Worm (Caenorhabditis elegans) whole organism, early embryonic: ENCODE measurements around the gene Y54F10BM.6.

Source experiments
- B0310.2 ChIP-seq: sonication (generic microtip); optimal IDR thresholded peaks from 2 replicates; lab custom pipeline; 2016; ENCODE audit warnings: mild to moderate bottlenecking, missing genetic modification characterization, missing compliant biosample characterization
- F13C5.2 ChIP-seq: sonication (generic microtip); optimal IDR thresholded peaks from 2 replicates; lab custom pipeline; 2017; ENCODE audit warnings: mild to moderate bottlenecking, missing genetic modification characterization, inconsistent platforms, missing compliant biosample characterization
- aly-1 ChIP-seq: sonication (generic microtip); optimal IDR thresholded peaks from 2 replicates; lab custom pipeline; 2016; ENCODE audit warnings: missing genetic modification characterization, missing compliant biosample characterization
- ama-1 ChIP-seq: fragments of 150-350 bp; optimal IDR thresholded peaks from 2 replicates; lab custom pipeline; 2014
- ceh-13 ChIP-seq: fragments of 200-800 bp; sonication (Bioruptor generic); optimal IDR thresholded peaks from 2 replicates; lab custom pipeline; 2018; ENCODE audit warnings: mild to moderate bottlenecking, missing genetic modification characterization, missing compliant biosample characterization
- ceh-36 ChIP-seq: sonication (generic microtip); optimal IDR thresholded peaks from 2 replicates; lab custom pipeline; 2016; ENCODE audit warnings: missing genetic modification characterization, inconsistent platforms, missing compliant biosample characterization
- ets-7 ChIP-seq: sonication (generic microtip); optimal IDR thresholded peaks from 2 replicates; lab custom pipeline; 2016; ENCODE audit warnings: missing genotype, missing genetic modification characterization, missing compliant biosample characterization
- flt-1 ChIP-seq: fragments of 200-800 bp; sonication (Bioruptor generic); IDR thresholded peaks from 2 replicates; pipeline ENCODE4 v1.3.6; 2022; ENCODE audit warnings: missing genetic modification characterization, missing compliant biosample characterization
- hmbx-1 ChIP-seq: sonication (generic microtip); optimal IDR thresholded peaks from 2 replicates; lab custom pipeline; 2016; ENCODE audit warnings: mild to moderate bottlenecking, missing genetic modification characterization, missing compliant biosample characterization
- hmg-4 ChIP-seq: fragments of 200-800 bp; sonication (Bioruptor generic); optimal IDR thresholded peaks from 2 replicates; lab custom pipeline; 2018; ENCODE audit warnings: mild to moderate bottlenecking, missing genetic modification characterization, missing compliant biosample characterization
- hnd-1 ChIP-seq: sonication (generic microtip); optimal IDR thresholded peaks from 2 replicates; lab custom pipeline; 2016; ENCODE audit warnings: missing genetic modification characterization, missing compliant biosample characterization
- pes-1 ChIP-seq: fragments of 200-800 bp; sonication (Bioruptor generic); IDR thresholded peaks from 2 replicates; pipeline ENCODE4 v1.3.6; 2022; ENCODE audit warnings: missing genetic modification reagents, missing genetic modification characterization, missing compliant biosample characterization
- scrt-1 ChIP-seq: fragments of 200-800 bp; sonication (Bioruptor generic); IDR thresholded peaks from 2 replicates; pipeline ENCODE4 v1.3.6; 2022; ENCODE audit warnings: missing genetic modification characterization, missing compliant biosample characterization
- sea-1 ChIP-seq: fragments of 200-800 bp; sonication (Bioruptor generic); conservative IDR thresholded peaks from 2 replicates; pipeline ENCODE4 v1.3.6; 2022; ENCODE audit warnings: missing genetic modification characterization, missing compliant biosample characterization
- tbx-11 ChIP-seq: fragments of 200-800 bp; sonication (Bioruptor generic); IDR thresholded peaks from 2 replicates; pipeline ENCODE4 v1.3.6; 2022; ENCODE audit warnings: missing genetic modification characterization, missing compliant biosample characterization
- tbx-37 ChIP-seq: fragments of 200-800 bp; sonication (Bioruptor generic); conservative IDR thresholded peaks from 2 replicates; pipeline ENCODE4 v1.3.6; 2022; ENCODE audit warnings: missing genetic modification reagents, missing genetic modification characterization, missing compliant biosample characterization
- tra-4 ChIP-seq: sonication (generic microtip); optimal IDR thresholded peaks from 2 replicates; lab custom pipeline; 2017; ENCODE audit warnings: missing genetic modification characterization, missing compliant biosample characterization

The Y54F10BM.6 gene

ce11 chrIII:2234192-2234934, 28.7 kb upstream of the Y54F10BM.6 start, which contains the start of gene C39B5.2:
Gene C39B5.2 (plus strand): TSS chrIII:2234884.
- TF ChIP-seq sea-1 (GFP tag; lab: Robert Waterston, UW) (0 out of 2 replicates have a peak, but pooled peaks have one; percentile 56), ceh-36 (peak; percentile 14), ceh-13 (GFP tag; lab: Kevin White, UChicago) (no peak), ama-1 (no peak)

DNA sequence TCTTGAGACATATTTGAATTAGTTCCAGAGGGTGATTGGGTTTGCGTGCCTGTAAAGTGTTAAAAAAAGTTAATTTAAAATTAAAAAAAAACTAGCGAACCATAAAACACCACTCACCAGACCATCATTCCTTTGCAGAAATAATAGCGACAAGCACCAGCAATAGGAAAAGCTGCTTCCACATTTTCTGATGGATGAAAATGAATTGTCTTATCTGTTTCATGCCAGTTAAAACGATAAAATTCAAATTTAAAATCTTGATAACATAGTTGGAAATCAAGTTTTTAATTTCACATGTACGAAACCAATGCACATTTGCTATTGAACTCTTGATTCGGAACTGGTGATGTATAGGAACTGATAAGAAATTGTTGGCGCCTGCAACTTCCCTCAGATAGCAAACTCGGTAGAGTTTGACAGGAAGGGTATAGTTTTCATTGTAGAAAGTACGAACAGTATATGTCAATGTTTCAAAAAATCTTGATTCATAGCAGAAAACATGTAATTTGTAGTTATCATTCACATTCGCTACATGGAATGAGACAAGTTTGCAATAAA, 23.4 kb upstream of the Y54F10BM.6 start, which contains the start of gene C39B5.10:
TSS of gene C39B5.10 (minus strand) at position 51 of the 558 bp plus-strand sequence.
- TF ChIP-seq tra-4 (tag; lab: Kevin White, UChicago) (no peak), hnd-1 (tag; lab: Kevin White, UChicago) (no peak), sea-1 (GFP tag; lab: Robert Waterston, UW) (no peak), hmbx-1 (tag; lab: Kevin White, UChicago) (no peak), pes-1 (GFP tag; lab: Robert Waterston, UW) (no peak), F13C5.2 (tag; lab: Kevin White, UChicago) (no peak), tbx-11 (no peak), scrt-1 (GFP tag; lab: Robert Waterston, UW) (no peak)

- TF ChIP-seq aly-1 (tag; lab: Kevin White, UChicago) (no peak), ets-7 (tag; lab: Kevin White, UChicago) (no peak), ceh-13 (GFP tag; lab: Kevin White, UChicago) (no peak), tra-4 (tag; lab: Kevin White, UChicago) (no peak), ama-1 (no peak), tbx-37 (GFP tag; lab: Robert Waterston, UW) (no peak), B0310.2 (tag; lab: Kevin White, UChicago) (no peak), sea-1 (GFP tag; lab: Robert Waterston, UW) (no peak), scrt-1 (GFP tag; lab: Robert Waterston, UW) (no peak), pes-1 (GFP tag; lab: Robert Waterston, UW) (no peak), hmg-4 (GFP tag; lab: Kevin White, UChicago) (no peak), ceh-36 (no peak), hnd-1 (tag; lab: Kevin White, UChicago) (no peak), hmbx-1 (tag; lab: Kevin White, UChicago) (no peak), flt-1 (GFP tag; lab: Robert Waterston, UW) (no peak), tbx-11 (no peak)
Observed at ce11 chrIII:2240471-2240870, 22.6 kb upstream of the Y54F10BM.6 start, which contains the start of gene srz-56. Gene srz-56 (plus strand): TSS chrIII:2240771.

DNA sequence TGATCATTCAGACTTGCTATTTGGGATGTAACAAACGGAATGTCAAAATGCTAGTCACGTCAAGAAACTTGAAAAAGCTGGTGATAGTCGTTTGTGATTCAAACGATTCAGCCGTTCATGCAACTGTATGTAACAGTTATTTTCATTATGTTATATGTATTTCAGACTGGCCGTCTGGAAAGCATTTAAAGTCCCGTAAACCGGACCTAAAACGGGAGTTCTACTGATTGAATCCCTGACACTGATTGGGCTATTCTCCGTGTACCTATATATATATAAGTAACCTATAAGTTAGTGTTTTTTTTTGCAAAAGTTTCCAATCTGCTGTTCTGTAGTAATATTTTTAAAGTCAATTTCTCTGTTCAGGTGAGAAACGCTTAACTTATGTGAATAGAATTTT, 19.4 kb upstream of the Y54F10BM.6 start:
- no peak for TF ChIP-seq tra-4 (tag; lab: Kevin White, UChicago)
- no peak for TF ChIP-seq pes-1 (GFP tag; lab: Robert Waterston, UW)
- TF ChIP-seq aly-1 (tag; lab: Kevin White, UChicago), result no peak
- no peak for TF ChIP-seq hmbx-1 (tag; lab: Kevin White, UChicago)
- TF ChIP-seq tbx-37 (GFP tag; lab: Robert Waterston, UW), result no peak
- TF ChIP-seq scrt-1 (GFP tag; lab: Robert Waterston, UW), result no peak
- no peak for TF ChIP-seq B0310.2 (tag; lab: Kevin White, UChicago)
- TF ChIP-seq F13C5.2 (tag; lab: Kevin White, UChicago), result no peak
- TF ChIP-seq ama-1, result no peak
- no peak for TF ChIP-seq ceh-36
- TF ChIP-seq hmg-4 (GFP tag; lab: Kevin White, UChicago), result no peak
- no peak for TF ChIP-seq ets-7 (tag; lab: Kevin White, UChicago)

ce11 chrIII:2245727-2246126, 17.3 kb upstream of the Y54F10BM.6 start, which contains the start of gene srd-67:
Gene srd-67 (minus strand): TSS chrIII:2245827.
- TF ChIP-seq hmg-4 (GFP tag; lab: Kevin White, UChicago) (no peak), ceh-13 (GFP tag; lab: Kevin White, UChicago) (no peak), scrt-1 (GFP tag; lab: Robert Waterston, UW) (no peak), B0310.2 (tag; lab: Kevin White, UChicago) (no peak), F13C5.2 (tag; lab: Kevin White, UChicago) (no peak), tbx-37 (GFP tag; lab: Robert Waterston, UW) (no peak), ets-7 (tag; lab: Kevin White, UChicago) (no peak), flt-1 (GFP tag; lab: Robert Waterston, UW) (no peak), tra-4 (tag; lab: Kevin White, UChicago) (no peak), ama-1 (no peak), hnd-1 (tag; lab: Kevin White, UChicago) (no peak)

ce11 chrIII:2251348-2251747, 11.7 kb upstream of the Y54F10BM.6 start, which contains the start of gene fbxa-7:
Gene fbxa-7 (minus strand): TSS chrIII:2251448.
- TF ChIP-seq hmg-4 (GFP tag; lab: Kevin White, UChicago) (no peak), F13C5.2 (tag; lab: Kevin White, UChicago) (no peak)

ce11 chrIII:2253027-2253499, 10.0 kb upstream of the Y54F10BM.6 start, which contains the start of gene fbxa-73:
Gene fbxa-73 (plus strand): TSS chrIII:2253449.
- TF ChIP-seq hnd-1 (tag; lab: Kevin White, UChicago) (no peak), B0310.2 (tag; lab: Kevin White, UChicago) (no peak), ceh-13 (GFP tag; lab: Kevin White, UChicago) (no peak), tbx-11 (no peak), ceh-36 (no peak), aly-1 (tag; lab: Kevin White, UChicago) (no peak), flt-1 (GFP tag; lab: Robert Waterston, UW) (no peak), F13C5.2 (tag; lab: Kevin White, UChicago) (no peak), pes-1 (GFP tag; lab: Robert Waterston, UW) (no peak), ama-1 (no peak), hmg-4 (GFP tag; lab: Kevin White, UChicago) (no peak)
